Worm (Caenorhabditis elegans): ENCODE data around the gene mlcd-1.

Gene mlcd-1

ce11 chrIII:4524071-4524470 is 43.9 kb downstream of the mlcd-1 start:
- TF ChIP-seq tab-1 (GFP tag; IDR thresholded peaks at IDR 0.05), result no peak
- no peak for TF ChIP-seq ztf-29 (GFP tag; IDR thresholded peaks at IDR 0.05)
- TF ChIP-seq flt-1 (GFP tag; IDR thresholded peaks at IDR 0.05), result no peak
- no peak for TF ChIP-seq ref-1 (GFP tag; conservative IDR thresholded peaks at IDR 0.05)
- no peak for TF ChIP-seq klf-2 (GFP tag; conservative IDR thresholded peaks at IDR 0.05)
- no peak for TF ChIP-seq cog-1 (tag; optimal IDR thresholded peaks at IDR 0.05)
- no peak for TF ChIP-seq T22C8.4 (GFP tag; IDR thresholded peaks at IDR 0.05)
- no peak for TF ChIP-seq med-1 (GFP tag; optimal IDR thresholded peaks at IDR 0.05; ENCODE audit: insufficient read depth)
- no peak for TF ChIP-seq ztf-23 (GFP tag; IDR thresholded peaks at IDR 0.05)

ce11 chrIII:4523411-4523810 is 44.5 kb downstream of the mlcd-1 start:
- no peak for TF ChIP-seq cog-1 (tag; optimal IDR thresholded peaks at IDR 0.05)

ce11 chrIII:4520057-4520456 is 47.9 kb downstream of the mlcd-1 start, which contains the start of gene cdh-4:
Gene cdh-4 (plus strand): TSS chrIII:4520357.
- no peak for TF ChIP-seq ref-1 (GFP tag; conservative IDR thresholded peaks at IDR 0.05)
- no peak for TF ChIP-seq cog-1 (tag; optimal IDR thresholded peaks at IDR 0.05)
- no peak for TF ChIP-seq flt-1 (GFP tag; IDR thresholded peaks at IDR 0.05)
- TF ChIP-seq T22C8.4 (GFP tag; IDR thresholded peaks at IDR 0.05), result no peak
- TF ChIP-seq med-1 (GFP tag; optimal IDR thresholded peaks at IDR 0.05; ENCODE audit: insufficient read depth), result no peak
- TF ChIP-seq tab-1 (GFP tag; IDR thresholded peaks at IDR 0.05), result no peak
- TF ChIP-seq klf-2 (GFP tag; conservative IDR thresholded peaks at IDR 0.05), result no peak
- no peak for TF ChIP-seq ztf-29 (GFP tag; IDR thresholded peaks at IDR 0.05)
- no peak for TF ChIP-seq ztf-23 (GFP tag; IDR thresholded peaks at IDR 0.05)

ce11 chrIII:4519410-4519809 is 48.5 kb downstream of the mlcd-1 start:
- TF ChIP-seq med-1 (GFP tag; optimal IDR thresholded peaks at IDR 0.05; ENCODE audit: insufficient read depth) (no peak), tab-1 (GFP tag; IDR thresholded peaks at IDR 0.05) (no peak), flt-1 (GFP tag; IDR thresholded peaks at IDR 0.05) (no peak), ztf-23 (GFP tag; IDR thresholded peaks at IDR 0.05) (no peak), ztf-29 (GFP tag; IDR thresholded peaks at IDR 0.05) (no peak), ref-1 (GFP tag; conservative IDR thresholded peaks at IDR 0.05) (no peak), T22C8.4 (GFP tag; IDR thresholded peaks at IDR 0.05) (no peak), klf-2 (GFP tag; conservative IDR thresholded peaks at IDR 0.05) (no peak), cog-1 (tag; optimal IDR thresholded peaks at IDR 0.05) (no peak)

- no peak for TF ChIP-seq med-1 (GFP tag; optimal IDR thresholded peaks at IDR 0.05; ENCODE audit: insufficient read depth)
- no peak for TF ChIP-seq klf-2 (GFP tag; conservative IDR thresholded peaks at IDR 0.05)
- no peak for TF ChIP-seq ztf-29 (GFP tag; IDR thresholded peaks at IDR 0.05)
- TF ChIP-seq ref-1 (GFP tag; conservative IDR thresholded peaks at IDR 0.05), result no peak
- TF ChIP-seq tab-1 (GFP tag; IDR thresholded peaks at IDR 0.05), result no peak
- no peak for TF ChIP-seq flt-1 (GFP tag; IDR thresholded peaks at IDR 0.05)
- TF ChIP-seq T22C8.4 (GFP tag; IDR thresholded peaks at IDR 0.05), result no peak
- no peak for TF ChIP-seq cog-1 (tag; optimal IDR thresholded peaks at IDR 0.05)
- TF ChIP-seq ztf-23 (GFP tag; IDR thresholded peaks at IDR 0.05), result no peak
These were observed 50.1 kb downstream of the mlcd-1 start for ce11 chrIII:4517781-4518180.
